Fruit fly (Drosophila melanogaster) whole organism, prepupa: Measurements from ENCODE around the gene CG42819.

ENCODE experiments used
- Blimp-1 ChIP-seq: fragments of 200-800 bp; sonication (Bioruptor generic); optimal IDR thresholded peaks from 3 replicates; lab custom pipeline; 2017; ENCODE audit warnings: missing biosample characterization, missing genetic modification characterization, mild to moderate bottlenecking, moderate library complexity, missing genetic modification reagents
- CG10669 ChIP-seq: fragments of 200-800 bp; sonication (Bioruptor generic); optimal IDR thresholded peaks from 3 replicates; lab custom pipeline; 2018; ENCODE audit warnings: missing biosample characterization, mild to moderate bottlenecking, missing genetic modification characterization, moderate library complexity
- CG11294 ChIP-seq: fragments of 200-800 bp; sonication (Bioruptor generic); IDR thresholded peaks from 2 replicates; pipeline ENCODE4 v1.3.6; 2022; ENCODE audit warnings: missing biosample characterization, missing genetic modification characterization
- CG15336 ChIP-seq: fragments of 200-800 bp; sonication (Bioruptor generic); IDR thresholded peaks from 2 replicates; pipeline ENCODE4 v1.3.6; 2022; ENCODE audit warnings: missing biosample characterization, missing genetic modification characterization
- CG1621 ChIP-seq: fragments of 200-800 bp; sonication (Bioruptor generic); optimal IDR thresholded peaks from 3 replicates; lab custom pipeline; 2018; ENCODE audit warnings: missing biosample characterization, mild to moderate bottlenecking, missing genetic modification characterization
- CG16779 ChIP-seq: fragments of 200-800 bp; sonication (Bioruptor generic); optimal IDR thresholded peaks from 3 replicates; lab custom pipeline; 2017; ENCODE audit warnings: missing biosample characterization, mild to moderate bottlenecking, missing genetic modification characterization
- CG3032 ChIP-seq: fragments of 200-800 bp; optimal IDR thresholded peaks from 2 replicates; lab custom pipeline; 2019; ENCODE audit warnings: missing biosample characterization, mild to moderate bottlenecking, missing genetic modification characterization, moderate library complexity
- CG31627 ChIP-seq: fragments of 200-800 bp; sonication (Bioruptor generic); optimal IDR thresholded peaks from 3 replicates; lab custom pipeline; 2016; ENCODE audit warnings: missing biosample characterization, missing genetic modification characterization
- CG6163 ChIP-seq: fragments of 200-800 bp; sonication (Bioruptor generic); IDR thresholded peaks from 3 replicates; pipeline ENCODE4 v1.3.6; 2022; ENCODE audit warnings: missing biosample characterization, missing genetic modification characterization
- CG6808 ChIP-seq: fragments of 200-800 bp; sonication (Bioruptor generic); optimal IDR thresholded peaks from 3 replicates; lab custom pipeline; 2017; ENCODE audit warnings: missing biosample characterization, missing genetic modification characterization, mild to moderate bottlenecking, moderate library complexity, missing genetic modification reagents
- CG6854 ChIP-seq: fragments of 200-800 bp; sonication (Bioruptor generic); optimal IDR thresholded peaks from 2 replicates; lab custom pipeline; 2017; ENCODE audit warnings: missing biosample characterization, mild to moderate bottlenecking, missing genetic modification characterization
- CG7368 ChIP-seq: fragments of 200-800 bp; sonication (Bioruptor generic); optimal IDR thresholded peaks from 3 replicates; lab custom pipeline; 2016; ENCODE audit warnings: missing biosample characterization, missing genetic modification characterization
- CG8119 ChIP-seq: fragments of 200-800 bp; sonication (Bioruptor generic); IDR thresholded peaks from 3 replicates; pipeline ENCODE4 v1.3.6; 2022; ENCODE audit warnings: missing biosample characterization, missing genetic modification characterization
- CG8319 ChIP-seq: fragments of 200-800 bp; sonication (Bioruptor generic); optimal IDR thresholded peaks from 3 replicates; lab custom pipeline; 2016; ENCODE audit warnings: missing biosample characterization, missing genetic modification characterization
- CG9139 ChIP-seq: fragments of 200-800 bp; sonication (Bioruptor generic); optimal IDR thresholded peaks from 3 replicates; lab custom pipeline; 2017; ENCODE audit warnings: missing biosample characterization, mild to moderate bottlenecking, missing genetic modification characterization
- Eip75B ChIP-seq: fragments of 200-800 bp; sonication (Bioruptor generic); optimal IDR thresholded peaks from 3 replicates; lab custom pipeline; 2016; ENCODE audit warnings: missing biosample characterization, missing genetic modification characterization
- Eip78C ChIP-seq: fragments of 200-800 bp; sonication (Bioruptor generic); peaks from one replicate; lab custom pipeline; 2016; ENCODE audit warnings: missing biosample characterization, missing genetic modification characterization
- Ets96B ChIP-seq: fragments of 200-800 bp; optimal IDR thresholded peaks from 2 replicates; lab custom pipeline; 2019; ENCODE audit warnings: missing biosample characterization, mild to moderate bottlenecking, missing genetic modification characterization, moderate library complexity
- Gug ChIP-seq: fragments of 200-800 bp; sonication (Bioruptor generic); IDR thresholded peaks from 2 replicates; pipeline ENCODE4 v1.3.6; 2022; ENCODE audit warnings: missing biosample characterization, missing genetic modification characterization
- Hr4 ChIP-seq: fragments of 200-800 bp; sonication (Bioruptor generic); optimal IDR thresholded peaks from 3 replicates; lab custom pipeline; 2016; ENCODE audit warnings: missing biosample characterization, missing genetic modification characterization
- OdsH ChIP-seq: fragments of 200-800 bp; sonication (Bioruptor generic); optimal IDR thresholded peaks from 3 replicates; lab custom pipeline; 2016; ENCODE audit warnings: missing biosample characterization, missing genetic modification characterization
- Sox14 ChIP-seq: fragments of 200-800 bp; sonication (Bioruptor generic); optimal IDR thresholded peaks from 3 replicates; lab custom pipeline; 2016; ENCODE audit warnings: missing biosample characterization, missing genetic modification characterization
- Sox15 ChIP-seq: fragments of 200-800 bp; sonication (Bioruptor generic); optimal IDR thresholded peaks from 3 replicates; lab custom pipeline; 2016; ENCODE audit warnings: missing biosample characterization, missing genetic modification characterization
- achi ChIP-seq: fragments of 200-800 bp; sonication (Bioruptor generic); optimal IDR thresholded peaks from 3 replicates; lab custom pipeline; 2016; ENCODE audit warnings: missing biosample characterization, missing genetic modification characterization
- acj6 ChIP-seq: fragments of 200-800 bp; sonication (Bioruptor generic); optimal IDR thresholded peaks from 3 replicates; lab custom pipeline; 2016; ENCODE audit warnings: missing biosample characterization, missing genetic modification characterization
- cyc ChIP-seq: fragments of 200-800 bp; sonication (Bioruptor generic); optimal IDR thresholded peaks from 3 replicates; lab custom pipeline; 2016; ENCODE audit warnings: missing biosample characterization, missing genetic modification characterization
- dsx ChIP-seq: fragments of 200-800 bp; optimal IDR thresholded peaks from 3 replicates; lab custom pipeline; 2019; ENCODE audit warnings: missing biosample characterization, mild to moderate bottlenecking, missing genetic modification characterization, moderate library complexity; ENCODE audit not compliant: poor library complexity, severe bottlenecking
- eg ChIP-seq: fragments of 200-800 bp; sonication (Bioruptor generic); IDR thresholded peaks from 3 replicates; pipeline ENCODE4 v1.3.6; 2022; ENCODE audit warnings: missing biosample characterization, missing genetic modification characterization
- esn ChIP-seq: fragments of 200-800 bp; sonication (Bioruptor generic); optimal IDR thresholded peaks from 2 replicates; lab custom pipeline; 2016; ENCODE audit warnings: missing biosample characterization, mild to moderate bottlenecking, missing genetic modification characterization, moderate library complexity
- fkh ChIP-seq: fragments of 200-800 bp; sonication (Bioruptor generic); optimal IDR thresholded peaks from 3 replicates; lab custom pipeline; 2017; ENCODE audit warnings: missing biosample characterization, mild to moderate bottlenecking, missing genetic modification characterization, moderate library complexity
- lz ChIP-seq: fragments of 200-800 bp; sonication (Bioruptor generic); optimal IDR thresholded peaks from 3 replicates; lab custom pipeline; 2016; ENCODE audit warnings: missing biosample characterization, missing genetic modification characterization
- net ChIP-seq: fragments of 200-800 bp; sonication (Bioruptor generic); optimal IDR thresholded peaks from 3 replicates; lab custom pipeline; 2016; ENCODE audit warnings: missing biosample characterization, missing genetic modification characterization
- salr ChIP-seq, 2 experiments: fragments of 200-800 bp; sonication (Bioruptor generic); optimal IDR thresholded peaks; 3 replicates each; lab custom pipeline; 2016 to 2018; ENCODE audit warnings: missing biosample characterization in 2 of 2, missing genetic modification characterization in 2 of 2, mild to moderate bottlenecking in 1 of 2
- ss ChIP-seq, 2 experiments: fragments of 200-800 bp; sonication (Bioruptor generic); optimal IDR thresholded peaks; 2 replicates in 1 of 2; 3 replicates in 1 of 2; lab custom pipeline; 2017 to 2018; ENCODE audit warnings: mild to moderate bottlenecking in 2 of 2, missing biosample characterization in 2 of 2, missing genetic modification characterization in 2 of 2, moderate library complexity in 1 of 2
- svp ChIP-seq: fragments of 200-800 bp; sonication (Bioruptor generic); peaks from one replicate; lab custom pipeline; 2016; ENCODE audit warnings: missing biosample characterization, missing genetic modification characterization
- vri ChIP-seq: fragments of 200-800 bp; sonication (Bioruptor generic); optimal IDR thresholded peaks from 3 replicates; lab custom pipeline; 2016; ENCODE audit warnings: missing biosample characterization, mild to moderate bottlenecking, missing genetic modification characterization

CG42819 gene

DNA sequence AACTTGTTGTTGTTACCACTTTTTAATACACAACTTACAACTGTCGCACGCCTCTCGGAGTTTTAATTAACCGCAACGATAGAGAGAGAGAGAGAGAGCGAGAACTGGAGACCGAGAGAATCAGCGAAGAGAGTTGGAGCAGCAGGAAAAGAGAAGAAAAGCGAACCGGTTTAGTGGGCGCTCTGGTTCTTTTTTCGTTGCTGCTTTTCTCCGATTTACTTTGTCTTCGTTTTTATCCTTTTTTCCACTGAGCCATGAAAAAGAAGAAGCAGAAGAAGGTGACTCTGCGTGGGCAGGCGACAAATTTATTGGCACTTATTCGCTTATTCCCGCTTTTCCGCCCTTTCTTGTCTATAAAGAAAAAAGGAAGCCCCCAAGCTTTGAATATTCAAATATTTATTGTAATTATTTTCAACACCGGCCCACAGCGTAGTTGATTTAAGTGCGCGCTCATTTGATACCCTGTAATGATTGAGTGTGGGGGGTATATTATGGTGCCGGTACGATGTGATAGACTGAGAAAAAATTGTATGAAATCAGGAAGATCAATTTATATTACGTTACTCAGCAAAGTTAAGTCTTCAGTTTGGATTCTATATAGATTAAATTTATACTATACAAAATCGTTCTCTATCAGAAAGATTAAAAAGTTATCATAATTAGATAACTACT is 31.3 kb upstream of the CG42819 start (continued):
- TF ChIP-seq salr (GFP tag; optimal IDR thresholded peaks at IDR 0.05; lab: Kevin White, UChicago) (no peak), CG10669 (GFP tag; lab: Kevin White, UChicago) (peak; percentile 22), CG11294 (GFP tag; lab: Robert Waterston, UW) (no peak), acj6 (GFP tag; lab: Kevin White, UChicago) (peak; percentile 14), fkh (GFP tag; lab: Kevin White, UChicago) (no peak), CG16779 (no peak), eg (GFP tag; lab: Robert Waterston, UW) (peak; percentile 7; the same call in 1 of the 3 replicates), Blimp-1 (GFP tag; lab: Kevin White, UChicago) (no peak), CG6808 (peak; percentile 75), Eip78C (peak; percentile 67), CG31627 (GFP tag; lab: Kevin White, UChicago) (peak; percentile 2), CG8119 (no peak), esn (GFP tag; lab: Kevin White, UChicago) (no peak), CG8319 (GFP tag; lab: Kevin White, UChicago) (no peak), vri (GFP tag; lab: Kevin White, UChicago) (no peak), net (GFP tag; lab: Kevin White, UChicago) (no peak), Gug (no peak)

DNA sequence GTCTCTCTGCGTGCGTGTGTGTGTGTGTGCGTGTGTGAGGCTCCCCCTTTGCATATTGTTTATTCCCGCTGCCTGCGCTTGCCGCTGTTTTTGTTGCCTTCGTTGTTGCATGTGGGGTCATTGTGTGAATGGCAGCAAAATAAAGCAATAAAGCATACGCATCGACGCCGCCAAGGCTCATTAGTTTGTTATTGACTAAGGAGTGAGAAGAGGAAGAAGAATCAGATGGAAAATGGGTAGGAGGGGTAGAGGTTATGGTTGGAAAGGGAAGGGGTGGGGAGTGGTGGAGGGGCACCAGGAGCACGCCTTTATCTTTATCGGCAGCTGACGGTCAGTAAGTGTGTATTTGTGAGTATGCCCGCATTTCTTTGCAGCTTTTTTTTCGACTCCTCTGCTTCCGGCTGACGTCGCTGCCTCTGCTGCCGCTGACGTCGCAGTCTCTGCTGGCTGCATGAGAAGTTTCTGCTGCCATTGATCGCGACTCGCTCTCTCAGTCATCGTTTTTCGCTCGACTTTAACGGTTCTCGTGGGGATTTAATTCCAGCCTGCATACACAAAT is 30.3 kb upstream of the CG42819 start:
- TF ChIP-seq vri (GFP tag; lab: Kevin White, UChicago) (peak; percentile 2), Ets96B (peak; percentile 28), CG15336 (GFP tag; lab: Robert Waterston, UW) (no peak), svp (peak; percentile 96), Eip78C (peak; percentile 75), CG1621 (tag; lab: Kevin White, UChicago) (peak; percentile 23), Hr4 (no peak), Sox15 (GFP tag; lab: Kevin White, UChicago) (no peak), CG6808 (peak; percentile 69), OdsH (GFP tag; lab: Kevin White, UChicago) (no peak), acj6 (GFP tag; lab: Kevin White, UChicago) (no peak), dsx (GFP tag; lab: Kevin White, UChicago) (peak; percentile 50), CG31627 (GFP tag; lab: Kevin White, UChicago) (no peak), CG6163 (GFP tag; lab: Robert Waterston, UW) (peak; percentile 42; the same call in 1 of the 3 replicates), Sox14 (GFP tag; lab: Kevin White, UChicago) (peak; percentile 18), achi (GFP tag; lab: Kevin White, UChicago) (peak; percentile 10), CG3032 (peak; percentile 32), CG9139 (GFP tag; lab: Kevin White, UChicago) (peak; percentile 8), lz (GFP tag; lab: Kevin White, UChicago) (no peak), Eip75B (GFP tag; lab: Kevin White, UChicago) (peak; percentile 10), ss (GFP tag; optimal IDR thresholded peaks at IDR 0.05; lab: Kevin White, UChicago) (peak; percentile 75 to 77), CG16779 (peak; percentile 34), cyc (GFP tag; lab: Kevin White, UChicago) (no peak), CG7368 (GFP tag; lab: Kevin White, UChicago) (peak; percentile 43), CG6854 (GFP tag; lab: Kevin White, UChicago) (peak; percentile 56)
- TF ChIP-seq, all 60 proteins: peak for 17
